Fruit fly (Drosophila melanogaster) whole organism, adult: ENCODE results near the gene Sodh1.

Source experiments
- CG11617 ChIP-seq: fragments of 200-800 bp; sonication (Bioruptor generic); optimal IDR thresholded peaks from 2 replicates; lab custom pipeline; 2017; ENCODE audit warnings: mild to moderate bottlenecking, missing biosample characterization, missing genetic modification reagents, missing genetic modification characterization
- CG12768 ChIP-seq: fragments of 200-800 bp; sonication (Bioruptor generic); optimal IDR thresholded peaks from 2 replicates; lab custom pipeline; 2017; ENCODE audit warnings: missing biosample characterization, missing genetic modification characterization, mild to moderate bottlenecking, moderate library complexity, missing genetic modification reagents
- CG14711 ChIP-seq: fragments of 200-800 bp; sonication (Bioruptor generic); optimal IDR thresholded peaks from 2 replicates; lab custom pipeline; 2018; ENCODE audit warnings: missing biosample characterization, mild to moderate bottlenecking, missing genetic modification characterization, moderate library complexity
- CG1620 ChIP-seq: fragments of 200-800 bp; sonication (Bioruptor generic); optimal IDR thresholded peaks from 2 replicates; lab custom pipeline; 2016; ENCODE audit warnings: missing biosample characterization, missing genetic modification characterization
- CG33017 ChIP-seq: fragments of 200-800 bp; sonication (Bioruptor generic); optimal IDR thresholded peaks from 2 replicates; lab custom pipeline; 2018; ENCODE audit warnings: missing biosample characterization, mild to moderate bottlenecking, missing genetic modification characterization, moderate library complexity
- CG5204 ChIP-seq: fragments of 200-800 bp; sonication (Bioruptor generic); optimal IDR thresholded peaks from 2 replicates; lab custom pipeline; 2016; ENCODE audit warnings: missing biosample characterization, missing genetic modification characterization
- CG7045 ChIP-seq: fragments of 200-800 bp; sonication (Bioruptor generic); optimal IDR thresholded peaks from 2 replicates; lab custom pipeline; 2017; ENCODE audit warnings: missing biosample characterization, mild to moderate bottlenecking, missing genetic modification characterization
- CG7101 ChIP-seq: fragments of 200-800 bp; sonication (Bioruptor generic); optimal IDR thresholded peaks from 2 replicates; lab custom pipeline; 2018; ENCODE audit warnings: missing biosample characterization, mild to moderate bottlenecking, missing genetic modification characterization, moderate library complexity
- Clk ChIP-seq: fragments of 200-800 bp; sonication (Bioruptor generic); optimal IDR thresholded peaks from 2 replicates; lab custom pipeline; 2017; ENCODE audit warnings: missing biosample characterization, missing genetic modification characterization
- Crg-1 ChIP-seq: fragments of 200-800 bp; sonication (Bioruptor generic); optimal IDR thresholded peaks from 2 replicates; lab custom pipeline; 2016; ENCODE audit warnings: missing biosample characterization, missing genetic modification characterization
- Hr96 ChIP-seq: fragments of 200-800 bp; sonication (Bioruptor generic); optimal IDR thresholded peaks from 2 replicates; lab custom pipeline; 2016; ENCODE audit warnings: missing biosample characterization, missing genetic modification characterization
- Mnt ChIP-seq: fragments of 200-800 bp; sonication (Bioruptor generic); optimal IDR thresholded peaks from 2 replicates; lab custom pipeline; 2016; ENCODE audit warnings: missing biosample characterization, mild to moderate bottlenecking, missing genetic modification characterization
- bab1 ChIP-seq: fragments of 200-800 bp; sonication (Bioruptor generic); optimal IDR thresholded peaks from 3 replicates; lab custom pipeline; 2019; ENCODE audit warnings: missing biosample characterization, mild to moderate bottlenecking, missing genetic modification characterization, moderate library complexity
- cic ChIP-seq: fragments of 200-800 bp; sonication (Bioruptor generic); optimal IDR thresholded peaks from 2 replicates; lab custom pipeline; 2017; ENCODE audit warnings: missing biosample characterization, mild to moderate bottlenecking, missing genetic modification characterization, moderate library complexity
- cnc ChIP-seq, 2 experiments: fragments of >200 bp; optimal IDR thresholded peaks; 2 replicates each; lab custom pipeline; 2017
- kay ChIP-seq: fragments of 200-800 bp; sonication (Bioruptor generic); peaks from one replicate; lab custom pipeline; 2016; ENCODE audit warnings: missing biosample characterization, missing genetic modification characterization, borderline replicate concordance
- ovo ChIP-seq: fragments of 200-800 bp; sonication (Bioruptor generic); optimal IDR thresholded peaks from 2 replicates; lab custom pipeline; 2016; ENCODE audit warnings: missing biosample characterization, missing genetic modification characterization
- pad ChIP-seq: fragments of 200-800 bp; sonication (Bioruptor generic); optimal IDR thresholded peaks from 3 replicates; lab custom pipeline; 2017; ENCODE audit warnings: missing biosample characterization, missing genetic modification characterization, mild to moderate bottlenecking, moderate library complexity, missing genetic modification reagents
- tj ChIP-seq: fragments of 200-800 bp; sonication (Bioruptor generic); optimal IDR thresholded peaks from 3 replicates; lab custom pipeline; 2017; ENCODE audit warnings: missing biosample characterization, mild to moderate bottlenecking, missing genetic modification characterization, moderate library complexity
- toe ChIP-seq: fragments of 200-800 bp; sonication (Bioruptor generic); optimal IDR thresholded peaks from 2 replicates; lab custom pipeline; 2016; ENCODE audit warnings: missing biosample characterization, missing genetic modification characterization

The Sodh1 gene

dm6 chr3R:7052242-7052641 is at the start of gene Sodh1:
TSS of gene Sodh1 (plus strand) at chr3R:7052335.
- peak; percentile 26 for TF ChIP-seq Mnt
- peak; percentile 63 for TF ChIP-seq cic (GFP tag; lab: Kevin White, UChicago)
- TF ChIP-seq CG7101 (tag; lab: Kevin White, UChicago) = no peak

dm6 chr3R:7004496-7005206 is 47.5 kb upstream of the Sodh1 start:
- TF ChIP-seq toe (GFP tag; lab: Kevin White, UChicago) (no peak), Clk (GFP tag; lab: Kevin White, UChicago) (no peak), ovo (GFP tag; lab: Kevin White, UChicago) (no peak), Mnt (no peak), Hr96 (GFP tag; lab: Kevin White, UChicago) (no peak)

dm6 chr3R:7006934-7007333 is 45.2 kb upstream of the Sodh1 start:
- no peak for TF ChIP-seq kay (GFP tag; lab: Kevin White, UChicago)
- TF ChIP-seq pad = no peak
- no peak for TF ChIP-seq CG33017
- TF ChIP-seq tj (GFP tag; lab: Kevin White, UChicago) = no peak
- TF ChIP-seq CG11617 (GFP tag; lab: Kevin White, UChicago) = no peak
- TF ChIP-seq CG14711 (tag; lab: Kevin White, UChicago) = no peak
- no peak for TF ChIP-seq Mnt
- TF ChIP-seq CG5204 (GFP tag; lab: Kevin White, UChicago) = no peak

- TF ChIP-seq CG12768 (GFP tag; lab: Kevin White, UChicago) = no peak
- TF ChIP-seq CG7101 (tag; lab: Kevin White, UChicago) = no peak
- no peak for TF ChIP-seq Crg-1
- TF ChIP-seq Clk (GFP tag; lab: Kevin White, UChicago) = no peak
- TF ChIP-seq CG1620 (GFP tag; lab: Kevin White, UChicago) = no peak
- no peak for TF ChIP-seq kay (GFP tag; lab: Kevin White, UChicago)
- TF ChIP-seq Mnt = no peak
- TF ChIP-seq ovo (GFP tag; lab: Kevin White, UChicago) = no peak
- TF ChIP-seq tj (GFP tag; lab: Kevin White, UChicago) = no peak
- no peak for TF ChIP-seq cic (GFP tag; lab: Kevin White, UChicago)
- no peak for TF ChIP-seq pad
Measured at dm6 chr3R:7011031-7011565, 41.0 kb upstream of the Sodh1 start.

- TF ChIP-seq CG33017 (no peak), tj (GFP tag; lab: Kevin White, UChicago) (no peak), ovo (GFP tag; lab: Kevin White, UChicago) (no peak), kay (GFP tag; lab: Kevin White, UChicago) (no peak), Crg-1 (no peak)
Measured at dm6 chr3R:7024574-7024973, 27.6 kb upstream of the Sodh1 start.

- TF ChIP-seq CG5204 (GFP tag; lab: Kevin White, UChicago) (no peak), CG12768 (GFP tag; lab: Kevin White, UChicago) (no peak), CG7045 (GFP tag; lab: Kevin White, UChicago) (no peak), CG1620 (GFP tag; lab: Kevin White, UChicago) (no peak), CG7101 (tag; lab: Kevin White, UChicago) (no peak), CG33017 (no peak)
Measured at dm6 chr3R:7025241-7025640, 26.9 kb upstream of the Sodh1 start.

dm6 chr3R:7028554-7028953 is 23.6 kb upstream of the Sodh1 start:
- no peak for TF ChIP-seq CG33017
- no peak for TF ChIP-seq Clk (GFP tag; lab: Kevin White, UChicago)
- no peak for TF ChIP-seq Mnt
- TF ChIP-seq ovo (GFP tag; lab: Kevin White, UChicago) = no peak
- TF ChIP-seq bab1 (GFP tag; lab: Kevin White, UChicago) = no peak
- TF ChIP-seq kay (GFP tag; lab: Kevin White, UChicago) = no peak
- no peak for TF ChIP-seq cic (GFP tag; lab: Kevin White, UChicago)

- TF ChIP-seq CG7045 (GFP tag; lab: Kevin White, UChicago) (no peak), CG33017 (no peak), CG7101 (tag; lab: Kevin White, UChicago) (no peak), CG5204 (GFP tag; lab: Kevin White, UChicago) (no peak), cnc (optimal IDR thresholded peaks at IDR 0.05; lab: Kevin White, UChicago) (no peak), Hr96 (GFP tag; lab: Kevin White, UChicago) (no peak), bab1 (GFP tag; lab: Kevin White, UChicago) (no peak), kay (GFP tag; lab: Kevin White, UChicago) (no peak)
Measured at dm6 chr3R:7029434-7029833, 22.7 kb upstream of the Sodh1 start.
